Worm (Caenorhabditis elegans) whole organism, L4 larva: ENCODE measurements around the gene ttll-4.

Source experiments
- D1046.2 ChIP-seq: fragments of 200-800 bp; sonication (Bioruptor generic); IDR thresholded peaks from 2 replicates; pipeline ENCODE4 v1.3.6; 2022; ENCODE audit warnings: missing genetic modification characterization, missing compliant biosample characterization
- F10B5.3 ChIP-seq: sonication (generic microtip); optimal IDR thresholded peaks from 2 replicates; lab custom pipeline; 2016; ENCODE audit warnings: mild to moderate bottlenecking, missing genetic modification characterization, missing compliant biosample characterization
- F49E8.2 ChIP-seq: sonication (generic microtip); optimal IDR thresholded peaks from 2 replicates; lab custom pipeline; 2016; ENCODE audit warnings: missing compliant biosample characterization, mild to moderate bottlenecking, missing genetic modification characterization, borderline replicate concordance
- R02D3.7 ChIP-seq: fragments of 150-350 bp; sonication (generic microtip); optimal IDR thresholded peaks from 3 replicates; lab custom pipeline; 2014; ENCODE audit warnings: missing biosample characterization, missing genetic modification characterization
- T26A8.4 ChIP-seq: fragments of 200-800 bp; sonication (Bioruptor generic); IDR thresholded peaks from 2 replicates; pipeline ENCODE4 v1.3.6; 2022; ENCODE audit warnings: missing genetic modification characterization, missing compliant biosample characterization
- Y105C5A.15 ChIP-seq: fragments of 200-800 bp; sonication (Bioruptor generic); IDR thresholded peaks from 2 replicates; pipeline ENCODE4 v1.3.6; 2022; ENCODE audit warnings: missing genetic modification characterization, missing compliant biosample characterization
- Y5F2A.4 ChIP-seq: fragments of 200-800 bp; sonication (Bioruptor generic); optimal IDR thresholded peaks from 2 replicates; lab custom pipeline; 2018; ENCODE audit warnings: mild to moderate bottlenecking, missing genetic modification characterization, missing compliant biosample characterization
- ZK337.2 ChIP-seq: fragments of 200-800 bp; sonication (Bioruptor generic); IDR thresholded peaks from 2 replicates; pipeline ENCODE4 v1.3.6; 2022; ENCODE audit warnings: missing genetic modification reagents, missing genetic modification characterization, missing compliant biosample characterization
- aha-1 ChIP-seq: fragments of 150-350 bp; peaks from one replicate; lab custom pipeline; 2014; ENCODE audit warnings: missing biosample characterization, missing genetic modification characterization
- aly-2 ChIP-seq: sonication (generic microtip); optimal IDR thresholded peaks from 2 replicates; lab custom pipeline; 2018; ENCODE audit warnings: missing biosample characterization, missing genetic modification characterization
- ama-1 ChIP-seq: fragments of 150-350 bp; optimal IDR thresholded peaks from 2 replicates; lab custom pipeline; 2014; ENCODE audit warnings: inconsistent platforms, mixed read lengths
- attf-4 ChIP-seq: sonication (generic microtip); optimal IDR thresholded peaks from 3 replicates; lab custom pipeline; 2017; ENCODE audit warnings: missing biosample characterization, missing genetic modification characterization
- ceh-20 ChIP-seq: fragments of 200-800 bp; sonication (Bioruptor generic); IDR thresholded peaks from 2 replicates; pipeline ENCODE4 v1.3.6; 2022; ENCODE audit warnings: missing genetic modification reagents, missing genetic modification characterization, missing compliant biosample characterization
- ceh-82 ChIP-seq: sonication (generic microtip); optimal IDR thresholded peaks from 2 replicates; lab custom pipeline; 2017; ENCODE audit warnings: missing biosample characterization, missing genetic modification characterization
- daf-16 ChIP-seq, 3 experiments: sonication (generic microtip); optimal IDR thresholded peaks; 2 replicates each; lab custom pipeline; 2016 to 2017; ENCODE audit warnings: missing genetic modification characterization in 3 of 3, missing genetic modification reagents in 3 of 3, mild to moderate bottlenecking in 2 of 3, missing compliant biosample characterization in 2 of 3, missing biosample characterization in 1 of 3, moderate library complexity in 1 of 3
- daf-19 ChIP-seq: fragments of 200-800 bp; sonication (Bioruptor generic); conservative IDR thresholded peaks from 2 replicates; pipeline ENCODE4 v1.3.6; 2022; ENCODE audit warnings: missing genetic modification characterization, missing compliant biosample characterization
- dmd-8 ChIP-seq: fragments of 200-800 bp; sonication (Bioruptor generic); IDR thresholded peaks from 2 replicates; pipeline ENCODE4 v1.3.6; 2022; ENCODE audit warnings: missing genetic modification characterization, missing compliant biosample characterization
- duxl-1 ChIP-seq: sonication (generic microtip); optimal IDR thresholded peaks from 2 replicates; lab custom pipeline; 2016; ENCODE audit warnings: mild to moderate bottlenecking, missing genetic modification characterization, moderate library complexity, missing compliant biosample characterization; ENCODE audit not compliant: poor library complexity
- egl-43 ChIP-seq: fragments of 200-800 bp; sonication (Bioruptor generic); IDR thresholded peaks from 2 replicates; pipeline ENCODE4 v1.3.6; 2022; ENCODE audit warnings: missing genetic modification reagents, missing genetic modification characterization, missing compliant biosample characterization
- fos-1 ChIP-seq: fragments of 150-350 bp; optimal IDR thresholded peaks from 2 replicates; lab custom pipeline; 2014; ENCODE audit warnings: missing biosample characterization, missing genetic modification characterization
- hlh-11 ChIP-seq: fragments of 200-800 bp; sonication (Bioruptor generic); optimal IDR thresholded peaks from 2 replicates; lab custom pipeline; 2018; ENCODE audit warnings: mild to moderate bottlenecking, missing genetic modification characterization, missing compliant biosample characterization
- hlh-30 ChIP-seq: sonication (generic microtip); optimal IDR thresholded peaks from 2 replicates; lab custom pipeline; 2017; ENCODE audit warnings: antibody characterized with exemption, mild to moderate bottlenecking, missing genetic modification characterization, missing compliant biosample characterization; ENCODE audit not compliant: insufficient read depth
- jun-1 ChIP-seq: fragments of 150-350 bp; optimal IDR thresholded peaks from 2 replicates; lab custom pipeline; 2014; ENCODE audit warnings: missing biosample characterization, missing genetic modification reagents, missing genetic modification characterization
- lsy-2 ChIP-seq, 2 experiments: fragments of 150-350 bp in 1 of 2; sonication (generic microtip) in 1 of 2; optimal IDR thresholded peaks; 2 replicates each; lab custom pipeline; 2014 to 2017; ENCODE audit warnings: missing biosample characterization in 2 of 2, missing genetic modification characterization in 2 of 2
- madf-9 ChIP-seq: fragments of 200-800 bp; sonication (Bioruptor generic); conservative IDR thresholded peaks from 2 replicates; pipeline ENCODE4 v1.3.6; 2022; ENCODE audit warnings: missing genetic modification reagents, missing genetic modification characterization, missing compliant biosample characterization
- mdl-1 ChIP-seq, 2 experiments: fragments of 150-350 bp in 1 of 2; sonication (generic microtip) in 1 of 2; optimal IDR thresholded peaks; 2 replicates each; lab custom pipeline; 2014 to 2017; ENCODE audit warnings: missing biosample characterization in 2 of 2, missing genetic modification characterization in 2 of 2
- mep-1 ChIP-seq: fragments of 150-350 bp; sonication (generic microtip); optimal IDR thresholded peaks from 3 replicates; lab custom pipeline; 2014; ENCODE audit warnings: missing biosample characterization, missing genetic modification characterization
- mxl-3 ChIP-seq: fragments of 200-800 bp; sonication (Bioruptor generic); optimal IDR thresholded peaks from 2 replicates; lab custom pipeline; 2018; ENCODE audit warnings: mild to moderate bottlenecking, missing genetic modification characterization, missing compliant biosample characterization
- nhr-48 ChIP-seq: sonication (generic microtip); optimal IDR thresholded peaks from 2 replicates; lab custom pipeline; 2016; ENCODE audit warnings: mild to moderate bottlenecking, missing genetic modification characterization, missing compliant biosample characterization
- nhr-6 ChIP-seq: fragments of 150-350 bp; optimal IDR thresholded peaks from 2 replicates; lab custom pipeline; 2014; ENCODE audit warnings: missing biosample characterization, missing genetic modification characterization
- pha-4 ChIP-seq, 2 experiments: fragments of 150-350 bp in 1 of 2; fragments of 200-800 bp in 1 of 2; sonication (Bioruptor generic) in 1 of 2; IDR thresholded peaks in 1 of 2; optimal IDR thresholded peaks in 1 of 2; 2 replicates each; pipeline versions ENCODE4 v1.3.6 to Lab custom; 2014 to 2022; ENCODE audit warnings: missing genetic modification characterization in 2 of 2, missing genetic modification reagents in 2 of 2, missing biosample characterization in 1 of 2, missing compliant biosample characterization in 1 of 2
- rbr-2 ChIP-seq: sonication (generic microtip); optimal IDR thresholded peaks from 2 replicates; lab custom pipeline; 2016; ENCODE audit warnings: missing genotype, missing genetic modification characterization, missing compliant biosample characterization
- saeg-2 ChIP-seq: fragments of 200-800 bp; sonication (Bioruptor generic); IDR thresholded peaks from 2 replicates; pipeline ENCODE4 v1.3.6; 2022; ENCODE audit warnings: missing genetic modification reagents, missing genetic modification characterization, missing compliant biosample characterization
- set-16 ChIP-seq: fragments of 200-800 bp; sonication (Bioruptor generic); IDR thresholded peaks from 2 replicates; pipeline ENCODE4 v1.3.6; 2022; ENCODE audit warnings: missing genetic modification reagents, missing genetic modification characterization, missing compliant biosample characterization
- skn-1 ChIP-seq: fragments of 150-350 bp; optimal IDR thresholded peaks from 2 replicates; lab custom pipeline; 2014; ENCODE audit warnings: missing biosample characterization, missing genetic modification characterization
- snpc-1.2 ChIP-seq: fragments of 200-800 bp; sonication (Bioruptor generic); IDR thresholded peaks from 2 replicates; pipeline ENCODE4 v1.3.6; 2022; ENCODE audit warnings: missing genetic modification reagents, missing genetic modification characterization, missing compliant biosample characterization
- spr-1 ChIP-seq: sonication (generic microtip); optimal IDR thresholded peaks from 2 replicates; lab custom pipeline; 2016; ENCODE audit warnings: mild to moderate bottlenecking, missing genetic modification characterization, missing compliant biosample characterization
- spr-3 ChIP-seq: fragments of 200-800 bp; sonication (Bioruptor generic); optimal IDR thresholded peaks from 2 replicates; lab custom pipeline; 2018; ENCODE audit warnings: mild to moderate bottlenecking, missing genetic modification characterization, missing compliant biosample characterization
- tra-1 ChIP-seq: fragments of 200-800 bp; sonication (Bioruptor generic); IDR thresholded peaks from 2 replicates; pipeline ENCODE4 v1.3.6; 2022; ENCODE audit warnings: missing genetic modification reagents, missing genetic modification characterization, missing compliant biosample characterization
- unc-39 ChIP-seq: sonication (generic microtip); optimal IDR thresholded peaks from 2 replicates; lab custom pipeline; 2017; ENCODE audit warnings: missing biosample characterization, missing genetic modification characterization
- unc-62 ChIP-seq, 3 experiments: fragments of 150-350 bp in 1 of 3; sonication (generic microtip); optimal IDR thresholded peaks in 2 of 3; peaks in 1 of 3; 1 replicate in 1 of 3; 2 replicates in 2 of 3; lab custom pipeline; 2014 to 2017; ENCODE audit warnings: missing biosample characterization in 3 of 3, missing genetic modification characterization in 3 of 3, missing genetic modification reagents in 3 of 3, missing genotype in 1 of 3
- zfp-2 ChIP-seq: sonication (generic microtip); optimal IDR thresholded peaks from 2 replicates; lab custom pipeline; 2016; ENCODE audit warnings: mild to moderate bottlenecking, missing genetic modification characterization, missing compliant biosample characterization
- zfp-3 ChIP-seq: fragments of 200-800 bp; sonication (Bioruptor generic); conservative IDR thresholded peaks from 2 replicates; pipeline ENCODE4 v1.3.6; 2022; ENCODE audit warnings: missing genetic modification reagents, missing genetic modification characterization, missing compliant biosample characterization
- zip-2 ChIP-seq: fragments of 150-350 bp; optimal IDR thresholded peaks from 2 replicates; lab custom pipeline; 2014; ENCODE audit warnings: missing biosample characterization, missing genetic modification characterization
- ztf-7 ChIP-seq: fragments of 150-350 bp; optimal IDR thresholded peaks from 2 replicates; lab custom pipeline; 2014; ENCODE audit warnings: missing biosample characterization, missing genetic modification characterization

Gene ttll-4

ce11 chrIII:10146701-10147100, 22.7 kb downstream of the ttll-4 start, which contains the start of gene K08E5.1:
Gene K08E5.1, minus strand, starts transcription at chrIII:10146801.
- TF ChIP-seq rbr-2 (tag; lab: Kevin White, UChicago) (no peak), spr-1 (tag; lab: Kevin White, UChicago) (no peak), duxl-1 (tag; lab: Kevin White, UChicago) (no peak)

DNA sequence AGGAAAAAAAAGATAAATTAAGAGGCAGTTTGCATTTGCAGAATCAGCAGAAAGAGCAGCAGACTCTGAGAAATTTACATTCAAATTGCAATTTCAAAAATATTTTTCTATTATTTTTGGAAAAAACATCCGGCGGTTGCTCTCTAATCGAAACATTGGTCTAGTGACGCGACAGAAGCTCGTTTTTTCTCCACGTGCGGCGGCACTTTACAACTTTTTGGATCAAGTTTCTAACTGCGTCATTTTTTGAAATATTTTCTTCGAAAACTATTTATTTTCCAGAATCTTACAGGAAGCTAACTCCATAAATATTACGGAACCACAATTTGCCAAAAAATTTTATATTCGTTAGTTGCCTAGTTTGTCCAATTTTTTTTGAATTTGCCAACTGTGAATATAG, 25.9 kb downstream of the ttll-4 start:
- peak; percentile 94 for TF ChIP-seq aha-1 (tag; lab: Kevin White, UChicago)
- no peak for TF ChIP-seq T26A8.4 (GFP tag; lab: Robert Waterston, UW)

DNA sequence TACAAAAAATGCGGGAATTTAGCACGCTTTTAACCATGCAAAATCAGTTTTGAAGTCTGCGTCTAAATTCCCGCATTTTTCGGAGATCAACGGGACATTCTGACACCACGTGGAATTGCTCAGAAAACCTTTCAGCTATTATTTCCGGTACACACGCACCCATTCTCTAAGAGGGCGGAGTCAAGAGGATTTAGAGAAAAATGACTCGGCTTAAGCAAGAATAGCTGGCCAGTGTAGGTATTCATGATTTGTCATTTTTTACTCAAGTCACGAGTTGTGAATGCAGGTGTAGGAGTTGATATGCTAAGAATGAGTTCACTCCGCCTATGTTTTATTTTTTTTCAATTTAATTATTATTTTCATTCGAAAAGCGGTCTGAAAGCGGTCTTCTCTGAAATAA, 26.7 kb downstream of the ttll-4 start:
- TF ChIP-seq attf-4 (tag; lab: Kevin White, UChicago) (no peak), pha-4 (GFP tag; IDR thresholded peaks at IDR 0.05; lab: Robert Waterston, UW) (no peak), pha-4 (tag; optimal IDR thresholded peaks at IDR 0.05; lab: Kevin White, UChicago) (no peak), spr-3 (no peak), R02D3.7 (tag; lab: Kevin White, UChicago) (no peak), F49E8.2 (tag; lab: Kevin White, UChicago) (no peak), mdl-1 (tag; optimal IDR thresholded peaks at IDR 0.05; lab: Kevin White, UChicago) (no peak), unc-62 (GFP tag; optimal IDR thresholded peaks at IDR 0.05 in 1 of 2; lab: Kevin White, UChicago) (no peak), unc-62 (tag; optimal IDR thresholded peaks at IDR 0.05; lab: Kevin White, UChicago) (no peak), aha-1 (tag; lab: Kevin White, UChicago) (peak; percentile 98), nhr-6 (tag; lab: Kevin White, UChicago) (no peak), mxl-3 (peak; percentile 31), mep-1 (tag; lab: Kevin White, UChicago) (no peak), zip-2 (tag; lab: Kevin White, UChicago) (no peak), tra-1 (GFP tag; lab: Robert Waterston, UW) (no peak), D1046.2 (GFP tag; lab: Robert Waterston, UW) (no peak), aly-2 (tag; lab: Kevin White, UChicago) (no peak), ceh-20 (0 out of 2 replicates have a peak, but pooled peaks have one; percentile 26), Y5F2A.4 (no peak), saeg-2 (GFP tag; lab: Robert Waterston, UW) (no peak), egl-43 (GFP tag; lab: Robert Waterston, UW) (no peak), zfp-2 (tag; lab: Kevin White, UChicago) (no peak), daf-19 (no peak), duxl-1 (tag; lab: Kevin White, UChicago) (no peak), daf-16 (GFP tag; optimal IDR thresholded peaks at IDR 0.05; lab: Kevin White, UChicago) (no peak), daf-16 (tag; optimal IDR thresholded peaks at IDR 0.05; lab: Kevin White, UChicago) (no peak), nhr-48 (tag; lab: Kevin White, UChicago) (peak; percentile 75), hlh-30 (tag; lab: Kevin White, UChicago) (peak; percentile 36), unc-39 (tag; lab: Kevin White, UChicago) (no peak), rbr-2 (tag; lab: Kevin White, UChicago) (no peak), lsy-2 (tag; optimal IDR thresholded peaks at IDR 0.05; lab: Kevin White, UChicago) (peak in 1 of 2 experiments; percentile 21), set-16 (GFP tag; lab: Robert Waterston, UW) (no peak), zfp-3 (GFP tag; lab: Robert Waterston, UW) (no peak), dmd-8 (GFP tag; lab: Robert Waterston, UW) (no peak)

DNA sequence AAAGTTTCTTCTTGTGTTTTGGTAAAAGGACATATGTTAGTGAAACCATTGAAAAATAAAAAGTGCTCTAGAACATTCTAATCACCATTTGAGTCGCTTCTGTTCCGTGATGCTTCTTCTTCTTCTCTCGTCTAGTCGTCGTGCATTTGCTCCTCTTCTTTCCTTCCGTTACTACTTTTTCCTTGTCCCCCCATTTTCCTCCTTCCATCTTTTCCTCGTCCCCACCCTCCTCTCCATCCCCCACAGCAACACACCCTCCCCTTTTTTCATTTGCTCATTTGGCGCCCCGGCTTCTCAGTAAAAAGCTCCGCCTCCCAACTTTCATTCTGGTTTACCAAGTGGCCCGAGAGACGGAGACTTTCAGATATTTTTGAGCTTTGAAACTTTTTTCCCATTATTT, 27.7 kb downstream of the ttll-4 start:
- no peak for TF ChIP-seq skn-1 (tag; lab: Kevin White, UChicago)
- no peak for TF ChIP-seq R02D3.7 (tag; lab: Kevin White, UChicago)
- no peak for TF ChIP-seq fos-1 (tag; lab: Kevin White, UChicago)
- no peak for TF ChIP-seq madf-9 (GFP tag; lab: Robert Waterston, UW)
- TF ChIP-seq unc-39 (tag; lab: Kevin White, UChicago): no peak
- peak; percentile 57; the same call in 1 of the 2 replicates for TF ChIP-seq egl-43 (GFP tag; lab: Robert Waterston, UW)
- TF ChIP-seq snpc-1.2: no peak
- TF ChIP-seq set-16 (GFP tag; lab: Robert Waterston, UW): peak; percentile 55
- no peak for TF ChIP-seq ZK337.2 (GFP tag; lab: Robert Waterston, UW)
- peak; percentile 32 for TF ChIP-seq hlh-11 (tag; lab: Kevin White, UChicago)
- no peak for TF ChIP-seq jun-1
- TF ChIP-seq ama-1: peak; percentile 30
- TF ChIP-seq hlh-30 (tag; lab: Kevin White, UChicago): peak; percentile 22
- TF ChIP-seq ztf-7 (tag; lab: Kevin White, UChicago): no peak
- TF ChIP-seq Y105C5A.15 (GFP tag; lab: Robert Waterston, UW): no peak
- no peak for TF ChIP-seq ceh-82 (tag; lab: Kevin White, UChicago)
- TF ChIP-seq F10B5.3 (tag; lab: Kevin White, UChicago): no peak
- no peak for TF ChIP-seq rbr-2 (tag; lab: Kevin White, UChicago)
